Worm (Caenorhabditis elegans): ENCODE data around the gene wrt-8.

Gene wrt-8

ce11 chrV:15310780-15311179 is 33.6 kb downstream of the wrt-8 start, which contains the start of gene irld-62:
irld-62 (plus strand) TSS chrV:15311080.
- TF ChIP-seq ztf-23 (GFP tag; IDR thresholded peaks at IDR 0.05) (no peak), ref-1 (GFP tag; conservative IDR thresholded peaks at IDR 0.05) (no peak), tab-1 (GFP tag; IDR thresholded peaks at IDR 0.05) (no peak), cog-1 (tag; optimal IDR thresholded peaks at IDR 0.05) (no peak), flt-1 (GFP tag; IDR thresholded peaks at IDR 0.05) (no peak)

- TF ChIP-seq T22C8.4 (GFP tag; IDR thresholded peaks at IDR 0.05): no peak
- no peak for TF ChIP-seq med-1 (GFP tag; optimal IDR thresholded peaks at IDR 0.05; ENCODE audit: insufficient read depth)
- no peak for TF ChIP-seq flt-1 (GFP tag; IDR thresholded peaks at IDR 0.05)
- TF ChIP-seq ztf-23 (GFP tag; IDR thresholded peaks at IDR 0.05): no peak
- no peak for TF ChIP-seq ref-1 (GFP tag; conservative IDR thresholded peaks at IDR 0.05)
- no peak for TF ChIP-seq klf-2 (GFP tag; conservative IDR thresholded peaks at IDR 0.05)
- TF ChIP-seq cog-1 (tag; optimal IDR thresholded peaks at IDR 0.05): no peak
- no peak for TF ChIP-seq tab-1 (GFP tag; IDR thresholded peaks at IDR 0.05)
- no peak for TF ChIP-seq ztf-29 (GFP tag; IDR thresholded peaks at IDR 0.05)
Observed at ce11 chrV:15309011-15309410, 35.4 kb downstream of the wrt-8 start, which contains the start of gene srz-10. srz-10 (minus strand) TSS chrV:15309098.

- TF ChIP-seq ref-1 (GFP tag; conservative IDR thresholded peaks at IDR 0.05): no peak
- TF ChIP-seq T22C8.4 (GFP tag; IDR thresholded peaks at IDR 0.05): no peak
- TF ChIP-seq cog-1 (tag; optimal IDR thresholded peaks at IDR 0.05): no peak
- TF ChIP-seq klf-2 (GFP tag; conservative IDR thresholded peaks at IDR 0.05): no peak
- TF ChIP-seq flt-1 (GFP tag; IDR thresholded peaks at IDR 0.05): no peak
- TF ChIP-seq med-1 (GFP tag; optimal IDR thresholded peaks at IDR 0.05; ENCODE audit: insufficient read depth): no peak
- no peak for TF ChIP-seq ztf-29 (GFP tag; IDR thresholded peaks at IDR 0.05)
- no peak for TF ChIP-seq ztf-23 (GFP tag; IDR thresholded peaks at IDR 0.05)
- TF ChIP-seq tab-1 (GFP tag; IDR thresholded peaks at IDR 0.05): no peak
Observed at ce11 chrV:15306745-15307144, 37.6 kb downstream of the wrt-8 start, which contains the start of gene T26H8.4. T26H8.4 (minus strand) TSS chrV:15306845.

ce11 chrV:15305502-15305901 is 38.9 kb downstream of the wrt-8 start, which contains the start of gene T26H8.5:
T26H8.5 (minus strand) TSS chrV:15305602.
- no peak for TF ChIP-seq ref-1 (GFP tag; conservative IDR thresholded peaks at IDR 0.05)
- TF ChIP-seq ztf-23 (GFP tag; IDR thresholded peaks at IDR 0.05): no peak
- no peak for TF ChIP-seq flt-1 (GFP tag; IDR thresholded peaks at IDR 0.05)
- no peak for TF ChIP-seq cog-1 (tag; optimal IDR thresholded peaks at IDR 0.05)
- TF ChIP-seq ztf-29 (GFP tag; IDR thresholded peaks at IDR 0.05): no peak
- no peak for TF ChIP-seq klf-2 (GFP tag; conservative IDR thresholded peaks at IDR 0.05)
- TF ChIP-seq T22C8.4 (GFP tag; IDR thresholded peaks at IDR 0.05): no peak
- no peak for TF ChIP-seq med-1 (GFP tag; optimal IDR thresholded peaks at IDR 0.05; ENCODE audit: insufficient read depth)
- no peak for TF ChIP-seq tab-1 (GFP tag; IDR thresholded peaks at IDR 0.05)

ce11 chrV:15303625-15304024 is 40.8 kb downstream of the wrt-8 start, which contains the start of gene srx-48:
srx-48 (minus strand) TSS chrV:15303725.
- no peak for TF ChIP-seq med-1 (GFP tag; optimal IDR thresholded peaks at IDR 0.05; ENCODE audit: insufficient read depth)

ce11 chrV:15298597-15298996 is 45.8 kb downstream of the wrt-8 start, which contains the start of gene cpr-3:
cpr-3 (minus strand) TSS chrV:15298700.
- TF ChIP-seq cog-1 (tag; optimal IDR thresholded peaks at IDR 0.05): no peak
- no peak for TF ChIP-seq klf-2 (GFP tag; conservative IDR thresholded peaks at IDR 0.05)
- no peak for TF ChIP-seq T22C8.4 (GFP tag; IDR thresholded peaks at IDR 0.05)
- no peak for TF ChIP-seq ztf-29 (GFP tag; IDR thresholded peaks at IDR 0.05)
- no peak for TF ChIP-seq ref-1 (GFP tag; conservative IDR thresholded peaks at IDR 0.05)
- TF ChIP-seq med-1 (GFP tag; optimal IDR thresholded peaks at IDR 0.05; ENCODE audit: insufficient read depth): no peak
- no peak for TF ChIP-seq flt-1 (GFP tag; IDR thresholded peaks at IDR 0.05)
- no peak for TF ChIP-seq ztf-23 (GFP tag; IDR thresholded peaks at IDR 0.05)
- TF ChIP-seq tab-1 (GFP tag; IDR thresholded peaks at IDR 0.05): no peak

ce11 chrV:15295436-15295835 is 48.9 kb downstream of the wrt-8 start:
- TF ChIP-seq flt-1 (GFP tag; IDR thresholded peaks at IDR 0.05): peak; percentile 91; the same call in 1 of the 2 replicates

ce11 chrV:15293865-15294264 is 50.5 kb downstream of the wrt-8 start, which contains the start of gene str-96:
str-96 (minus strand) TSS chrV:15293965.
- no peak for TF ChIP-seq cog-1 (tag; optimal IDR thresholded peaks at IDR 0.05)
- no peak for TF ChIP-seq flt-1 (GFP tag; IDR thresholded peaks at IDR 0.05)
